Worm (Caenorhabditis elegans) whole organism, late embryonic: Measurements from ENCODE around the gene ZK632.10.

Source experiments
- ama-1 ChIP-seq: fragments of 150-350 bp; optimal IDR thresholded peaks from 2 replicates; lab custom pipeline; 2014
- ceh-30 ChIP-seq: fragments of 150-350 bp; optimal IDR thresholded peaks from 2 replicates; lab custom pipeline; 2014; ENCODE audit warnings: missing biosample characterization, missing genetic modification characterization
- elt-2 ChIP-seq: sonication (generic microtip); optimal IDR thresholded peaks from 2 replicates; lab custom pipeline; 2016; ENCODE audit warnings: missing genetic modification reagents, missing genetic modification characterization, missing compliant biosample characterization
- hlh-30 ChIP-seq: sonication (generic microtip); optimal IDR thresholded peaks from 2 replicates; lab custom pipeline; 2017; ENCODE audit warnings: antibody characterized with exemption, missing genetic modification characterization, missing compliant biosample characterization; ENCODE audit not compliant: insufficient read depth
- sox-2 ChIP-seq: fragments of 200-800 bp; sonication (Bioruptor generic); IDR thresholded peaks from 2 replicates; pipeline ENCODE4 v1.3.6; 2022; ENCODE audit warnings: missing genetic modification reagents, missing genetic modification characterization, missing compliant biosample characterization
- ttx-3 ChIP-seq: sonication (generic microtip); optimal IDR thresholded peaks from 2 replicates; lab custom pipeline; 2016; ENCODE audit warnings: missing genetic modification reagents, missing genetic modification characterization, missing compliant biosample characterization
- unc-55 ChIP-seq: sonication (generic microtip); optimal IDR thresholded peaks from 2 replicates; lab custom pipeline; 2017; ENCODE audit warnings: missing biosample characterization, missing genetic modification reagents, missing genetic modification characterization

ce11 chrIII:9786776-9787175, 40.7 kb downstream of the ZK632.10 start:
- TF ChIP-seq ama-1: no peak
- TF ChIP-seq unc-55 (GFP tag; lab: Kevin White, UChicago): no peak
- peak; percentile 79 for TF ChIP-seq elt-2 (tag; lab: Kevin White, UChicago)
- TF ChIP-seq ceh-30 (tag; lab: Kevin White, UChicago): no peak
- no peak for TF ChIP-seq hlh-30 (tag; lab: Kevin White, UChicago)
- no peak for TF ChIP-seq ttx-3 (tag; lab: Kevin White, UChicago)
- TF ChIP-seq sox-2 (GFP tag; lab: Robert Waterston, UW): no peak
